Worm (Caenorhabditis elegans) whole organism, L1 larva: ENCODE measurements around the gene sru-4.

Source experiments
- C04F5.9 ChIP-seq: sonication (generic microtip); optimal IDR thresholded peaks from 2 replicates; lab custom pipeline; 2016; ENCODE audit warnings: missing genetic modification characterization, missing compliant biosample characterization
- C34B4.2 ChIP-seq: sonication (generic microtip); optimal IDR thresholded peaks from 2 replicates; lab custom pipeline; 2017; ENCODE audit warnings: mild to moderate bottlenecking, missing genetic modification characterization, missing compliant biosample characterization
- F16B12.6 ChIP-seq: fragments of 150-350 bp; optimal IDR thresholded peaks from 2 replicates; lab custom pipeline; 2014; ENCODE audit warnings: missing biosample characterization, missing genetic modification characterization
- Y116A8C.19 ChIP-seq: sonication (generic microtip); optimal IDR thresholded peaks from 2 replicates; lab custom pipeline; 2016; ENCODE audit warnings: missing compliant biosample characterization, missing genetic modification characterization, borderline replicate concordance
- aha-1 ChIP-seq: fragments of 150-350 bp; optimal IDR thresholded peaks from 2 replicates; lab custom pipeline; 2014; ENCODE audit warnings: missing biosample characterization, missing genetic modification characterization
- ama-1 ChIP-seq: fragments of 150-350 bp; optimal IDR thresholded peaks from 2 replicates; lab custom pipeline; 2014
- blmp-1 ChIP-seq: fragments of 150-350 bp; optimal IDR thresholded peaks from 2 replicates; lab custom pipeline; 2014; ENCODE audit warnings: missing biosample characterization, missing genetic modification characterization
- ceh-63 ChIP-seq: fragments of 200-800 bp; sonication (Bioruptor generic); optimal IDR thresholded peaks from 2 replicates; lab custom pipeline; 2018; ENCODE audit warnings: mild to moderate bottlenecking, missing genetic modification characterization, missing compliant biosample characterization
- ceh-82 ChIP-seq, 3 experiments: fragments of 150-350 bp in 1 of 3; sonication (generic microtip) in 2 of 3; optimal IDR thresholded peaks; 2 replicates each; lab custom pipeline; 2014 to 2017; ENCODE audit warnings: missing biosample characterization in 3 of 3, missing genetic modification characterization in 3 of 3
- dpl-1 ChIP-seq, 3 experiments: fragments of 150-350 bp in 2 of 3; sonication (generic microtip) in 1 of 3; optimal IDR thresholded peaks; 2 replicates each; lab custom pipeline; 2014 to 2017; ENCODE audit warnings: missing biosample characterization in 3 of 3, missing genetic modification characterization in 3 of 3, missing genetic modification reagents in 3 of 3
- efl-3 ChIP-seq: fragments of 200-800 bp; sonication (Bioruptor generic); optimal IDR thresholded peaks from 2 replicates; lab custom pipeline; 2018; ENCODE audit warnings: mild to moderate bottlenecking, missing genetic modification characterization, missing compliant biosample characterization
- egl-27 ChIP-seq, 2 experiments: fragments of 150-350 bp in 1 of 2; sonication (generic microtip); optimal IDR thresholded peaks; 3 replicates each; lab custom pipeline; 2017 to 2018; ENCODE audit warnings: missing biosample characterization in 2 of 2, missing genetic modification characterization in 2 of 2, missing genetic modification reagents in 2 of 2
- elt-2 ChIP-seq: sonication (generic microtip); optimal IDR thresholded peaks from 2 replicates; lab custom pipeline; 2016; ENCODE audit warnings: missing genetic modification characterization, mild to moderate bottlenecking, inconsistent platforms, missing compliant biosample characterization, missing genetic modification reagents
- elt-3 ChIP-seq, 6 experiments: fragments of 150-350 bp in 1 of 6; sonication (generic microtip); optimal IDR thresholded peaks; 2 replicates each; lab custom pipeline; 2017 to 2018; ENCODE audit warnings: missing biosample characterization in 6 of 6, missing genetic modification characterization in 6 of 6, inconsistent platforms in 1 of 6
- ets-5 ChIP-seq: fragments of 200-800 bp; sonication (Bioruptor generic); IDR thresholded peaks from 2 replicates; pipeline ENCODE4 v1.3.6; 2022; ENCODE audit warnings: missing genetic modification characterization, missing compliant biosample characterization
- fkh-10 ChIP-seq: sonication (generic microtip); optimal IDR thresholded peaks from 2 replicates; lab custom pipeline; 2017; ENCODE audit warnings: missing biosample characterization, missing genetic modification reagents, missing genetic modification characterization
- fkh-4 ChIP-seq: sonication (generic microtip); optimal IDR thresholded peaks from 2 replicates; lab custom pipeline; 2016; ENCODE audit warnings: missing compliant biosample characterization, missing genetic modification characterization, borderline replicate concordance
- fkh-8 ChIP-seq: sonication (generic microtip); optimal IDR thresholded peaks from 2 replicates; lab custom pipeline; 2016; ENCODE audit warnings: mild to moderate bottlenecking, missing genetic modification characterization, missing compliant biosample characterization
- fos-1 ChIP-seq: fragments of 150-350 bp; optimal IDR thresholded peaks from 2 replicates; lab custom pipeline; 2014; ENCODE audit warnings: missing biosample characterization, missing genetic modification characterization
- grh-1 ChIP-seq: fragments of 200-800 bp; sonication (Bioruptor generic); IDR thresholded peaks from 2 replicates; pipeline ENCODE4 v1.3.6; 2022; ENCODE audit warnings: missing genetic modification reagents, missing genetic modification characterization, missing compliant biosample characterization
- hlh-17 ChIP-seq: fragments of 200-800 bp; sonication (Bioruptor generic); optimal IDR thresholded peaks from 2 replicates; lab custom pipeline; 2018; ENCODE audit warnings: missing genetic modification characterization, mild to moderate bottlenecking, missing compliant biosample characterization, moderate library complexity, borderline replicate concordance
- hlh-4 ChIP-seq: sonication (generic microtip); optimal IDR thresholded peaks from 2 replicates; lab custom pipeline; 2016; ENCODE audit warnings: mild to moderate bottlenecking, missing genetic modification characterization, missing compliant biosample characterization
- hpl-2 ChIP-seq: fragments of 150-350 bp; optimal IDR thresholded peaks from 2 replicates; lab custom pipeline; 2014; ENCODE audit warnings: missing biosample characterization, missing genetic modification reagents, missing genetic modification characterization
- irx-1 ChIP-seq: sonication (generic microtip); optimal IDR thresholded peaks from 2 replicates; lab custom pipeline; 2016; ENCODE audit warnings: missing genetic modification characterization, missing compliant biosample characterization
- isw-1 ChIP-seq: fragments of 200-800 bp; sonication (Bioruptor generic); IDR thresholded peaks from 2 replicates; pipeline ENCODE4 v1.3.6; 2022; ENCODE audit warnings: missing genetic modification characterization, missing compliant biosample characterization
- lin-13 ChIP-seq: fragments of 150-350 bp; optimal IDR thresholded peaks from 2 replicates; lab custom pipeline; 2014; ENCODE audit warnings: missing biosample characterization, missing genetic modification reagents, missing genetic modification characterization
- lin-14 ChIP-seq: fragments of 200-800 bp; sonication (Bioruptor generic); optimal IDR thresholded peaks from 2 replicates; lab custom pipeline; 2018; ENCODE audit warnings: mild to moderate bottlenecking, missing genetic modification characterization, moderate library complexity, missing compliant biosample characterization
- mdl-1 ChIP-seq, 2 experiments: fragments of 150-350 bp; optimal IDR thresholded peaks; 2 replicates each; lab custom pipeline; 2014 to 2017; ENCODE audit warnings: missing biosample characterization in 2 of 2, missing genetic modification characterization in 2 of 2, inconsistent platforms in 1 of 2
- nhr-11 ChIP-seq: fragments of 150-350 bp; optimal IDR thresholded peaks from 2 replicates; lab custom pipeline; 2014; ENCODE audit warnings: missing biosample characterization, missing genetic modification characterization
- nhr-12 ChIP-seq: sonication (generic microtip); optimal IDR thresholded peaks from 2 replicates; lab custom pipeline; 2017; ENCODE audit warnings: missing biosample characterization, missing genetic modification characterization
- nhr-19 ChIP-seq: fragments of 200-800 bp; sonication (Bioruptor generic); conservative IDR thresholded peaks from 2 replicates; pipeline ENCODE4 v1.3.6; 2022; ENCODE audit warnings: missing genetic modification characterization, missing compliant biosample characterization
- nhr-20 ChIP-seq: sonication (generic microtip); optimal IDR thresholded peaks from 2 replicates; lab custom pipeline; 2016; ENCODE audit warnings: mild to moderate bottlenecking, missing genetic modification characterization, missing compliant biosample characterization
- nhr-28 ChIP-seq: fragments of 150-350 bp; optimal IDR thresholded peaks from 2 replicates; lab custom pipeline; 2014; ENCODE audit warnings: missing biosample characterization, missing genetic modification characterization
- nhr-47 ChIP-seq: sonication (generic microtip); optimal IDR thresholded peaks from 2 replicates; lab custom pipeline; 2016; ENCODE audit warnings: mild to moderate bottlenecking, missing genetic modification characterization, moderate library complexity, missing compliant biosample characterization
- nhr-71 ChIP-seq: sonication (generic microtip); optimal IDR thresholded peaks from 2 replicates; lab custom pipeline; 2016; ENCODE audit warnings: mild to moderate bottlenecking, missing genetic modification characterization, moderate library complexity, missing compliant biosample characterization
- nhr-77 ChIP-seq: fragments of 150-350 bp; optimal IDR thresholded peaks from 2 replicates; lab custom pipeline; 2014; ENCODE audit warnings: missing biosample characterization, missing genetic modification characterization
- nhr-84 ChIP-seq: sonication (generic microtip); optimal IDR thresholded peaks from 2 replicates; lab custom pipeline; 2017; ENCODE audit warnings: missing biosample characterization, missing genetic modification characterization
- nhr-85 ChIP-seq: sonication (generic microtip); peaks from one replicate; lab custom pipeline; 2016; ENCODE audit warnings: missing genetic modification characterization, inconsistent platforms, missing compliant biosample characterization
- pag-3 ChIP-seq: sonication (generic microtip); optimal IDR thresholded peaks from 2 replicates; lab custom pipeline; 2017; ENCODE audit warnings: missing genetic modification characterization, mild to moderate bottlenecking, missing compliant biosample characterization, antibody characterized with exemption, borderline replicate concordance; ENCODE audit not compliant: insufficient read depth
- pax-3 ChIP-seq: fragments of 200-800 bp; sonication (Bioruptor generic); optimal IDR thresholded peaks from 2 replicates; lab custom pipeline; 2018; ENCODE audit warnings: mild to moderate bottlenecking, missing genetic modification characterization, moderate library complexity, missing compliant biosample characterization
- rnt-1 ChIP-seq: sonication (generic microtip); optimal IDR thresholded peaks from 2 replicates; lab custom pipeline; 2016; ENCODE audit warnings: mild to moderate bottlenecking, missing genetic modification characterization, moderate library complexity, missing compliant biosample characterization
- snpc-4 ChIP-seq: fragments of 150-350 bp; optimal IDR thresholded peaks from 2 replicates; lab custom pipeline; 2014; ENCODE audit warnings: missing biosample characterization, missing genetic modification characterization
- sox-4 ChIP-seq: sonication (generic microtip); optimal IDR thresholded peaks from 2 replicates; lab custom pipeline; 2016; ENCODE audit warnings: missing genetic modification characterization, missing compliant biosample characterization
- sptf-1 ChIP-seq: fragments of 150-350 bp; optimal IDR thresholded peaks from 2 replicates; lab custom pipeline; 2014; ENCODE audit warnings: missing biosample characterization, missing genetic modification characterization
- swsn-7 ChIP-seq: sonication (generic microtip); optimal IDR thresholded peaks from 2 replicates; lab custom pipeline; 2016; ENCODE audit warnings: missing genetic modification characterization, missing compliant biosample characterization
- tlp-1 ChIP-seq: fragments of 150-350 bp; optimal IDR thresholded peaks from 2 replicates; lab custom pipeline; 2014; ENCODE audit warnings: missing biosample characterization, missing genetic modification characterization
- unc-130 ChIP-seq: fragments of 150-350 bp; optimal IDR thresholded peaks from 2 replicates; lab custom pipeline; 2017; ENCODE audit warnings: missing biosample characterization, missing genetic modification characterization, inconsistent platforms
- unc-30 ChIP-seq: sonication (generic microtip); optimal IDR thresholded peaks from 2 replicates; lab custom pipeline; 2017; ENCODE audit warnings: missing biosample characterization, missing genetic modification characterization
- unc-62 ChIP-seq: fragments of 150-350 bp; optimal IDR thresholded peaks from 2 replicates; lab custom pipeline; 2014; ENCODE audit warnings: missing biosample characterization, missing genetic modification reagents, missing genetic modification characterization
- unc-98 ChIP-seq: fragments of 200-800 bp; sonication (Bioruptor generic); IDR thresholded peaks from 2 replicates; pipeline ENCODE4 v1.3.6; 2022; ENCODE audit warnings: missing genetic modification characterization, missing compliant biosample characterization
- zag-1 ChIP-seq: fragments of 150-350 bp; optimal IDR thresholded peaks from 2 replicates; lab custom pipeline; 2014; ENCODE audit warnings: missing biosample characterization, missing genetic modification characterization
- zip-4 ChIP-seq: fragments of 200-800 bp; sonication (Bioruptor generic); optimal IDR thresholded peaks from 2 replicates; lab custom pipeline; 2018; ENCODE audit warnings: mild to moderate bottlenecking, missing genetic modification characterization, moderate library complexity, missing compliant biosample characterization
- ztf-11 ChIP-seq, 2 experiments: sonication (generic microtip); optimal IDR thresholded peaks; 2 replicates each; lab custom pipeline; 2016 to 2017; ENCODE audit warnings: missing genetic modification characterization in 2 of 2, missing biosample characterization in 1 of 2, missing compliant biosample characterization in 1 of 2

sru-4 gene

DNA sequence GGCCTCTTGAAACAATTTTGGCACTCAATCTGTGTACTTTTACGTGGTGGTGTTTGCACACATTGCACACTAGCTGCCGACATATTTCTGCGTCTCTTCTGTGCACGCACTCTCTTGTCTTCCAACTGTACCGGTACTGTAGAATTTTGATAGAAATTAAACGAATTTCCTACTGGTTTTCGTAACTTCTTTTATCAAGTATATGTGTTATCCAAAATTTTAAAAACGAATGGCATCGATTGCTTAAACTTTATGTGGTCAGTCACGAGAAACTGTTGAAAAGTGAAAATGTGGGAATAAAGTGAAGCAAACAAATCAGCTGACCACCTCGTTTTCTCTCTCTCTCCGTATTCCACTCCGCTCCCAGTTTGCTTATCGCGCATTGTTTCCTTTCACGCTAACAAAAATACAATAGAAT lies 15.2 kb downstream of the sru-4 start:
- no peak for TF ChIP-seq C34B4.2
- TF ChIP-seq rnt-1 (tag; lab: Kevin White, UChicago), result peak; percentile 33
- peak in 2 of 3 experiments; percentile 33 to 37 for TF ChIP-seq dpl-1 (GFP tag; optimal IDR thresholded peaks at IDR 0.05; lab: Kevin White, UChicago)
- TF ChIP-seq ceh-63 (GFP tag; lab: Kevin White, UChicago), result no peak
- TF ChIP-seq ceh-82 (tag; optimal IDR thresholded peaks at IDR 0.05; lab: Kevin White, UChicago), result no peak
- peak; percentile 82 for TF ChIP-seq F16B12.6 (tag; lab: Kevin White, UChicago)
- TF ChIP-seq tlp-1 (tag; lab: Kevin White, UChicago), result no peak
- peak in 1 of 6 experiments; percentile 51 for TF ChIP-seq elt-3 (tag; optimal IDR thresholded peaks at IDR 0.05; lab: Kevin White, UChicago)
- TF ChIP-seq zag-1 (tag; lab: Kevin White, UChicago), result no peak
- no peak for TF ChIP-seq sox-4
- TF ChIP-seq elt-2 (tag; lab: Kevin White, UChicago), result peak; percentile 77
- TF ChIP-seq ama-1 (lab: Kevin White, UChicago), result peak; percentile 49
- no peak for TF ChIP-seq hpl-2 (GFP tag; lab: Kevin White, UChicago)
- TF ChIP-seq nhr-47 (tag; lab: Kevin White, UChicago), result peak; percentile 40
- TF ChIP-seq grh-1 (GFP tag; lab: Robert Waterston, UW), result peak; percentile 41; the same call in 1 of the 2 replicates
- no peak for TF ChIP-seq unc-98 (GFP tag; lab: Robert Waterston, UW)
- peak; percentile 44 for TF ChIP-seq swsn-7
- peak; percentile 79 for TF ChIP-seq nhr-85 (tag; lab: Kevin White, UChicago)
- TF ChIP-seq ets-5 (GFP tag; lab: Robert Waterston, UW), result no peak
- TF ChIP-seq pax-3, result no peak
- TF ChIP-seq nhr-11, result no peak
- no peak for TF ChIP-seq nhr-28
- no peak for TF ChIP-seq unc-130 (tag; lab: Kevin White, UChicago)
- no peak for TF ChIP-seq efl-3 (GFP tag; lab: Kevin White, UChicago)
- TF ChIP-seq nhr-77 (tag; lab: Kevin White, UChicago), result no peak
- no peak for TF ChIP-seq lin-13 (GFP tag; lab: Kevin White, UChicago)
- TF ChIP-seq nhr-12, result no peak
- no peak for TF ChIP-seq ztf-11 (tag; optimal IDR thresholded peaks at IDR 0.05; lab: Kevin White, UChicago)
- no peak for TF ChIP-seq fos-1 (tag; lab: Kevin White, UChicago)
- peak; percentile 77 for TF ChIP-seq nhr-20 (tag; lab: Kevin White, UChicago)
- TF ChIP-seq fkh-10 (GFP tag; lab: Kevin White, UChicago), result no peak
- no peak for TF ChIP-seq sptf-1 (tag; lab: Kevin White, UChicago)
- no peak for TF ChIP-seq irx-1 (tag; lab: Kevin White, UChicago)
- no peak for TF ChIP-seq zip-4
- no peak for TF ChIP-seq fkh-4 (tag; lab: Kevin White, UChicago)
- TF ChIP-seq lin-14 (GFP tag; lab: Kevin White, UChicago), result peak; percentile 58
- no peak for TF ChIP-seq egl-27 (tag; optimal IDR thresholded peaks at IDR 0.05; lab: Kevin White, UChicago)
- peak; percentile 100 for TF ChIP-seq blmp-1
- no peak for TF ChIP-seq Y116A8C.19
- no peak for TF ChIP-seq nhr-19 (GFP tag; lab: Robert Waterston, UW)
- no peak for TF ChIP-seq pag-3 (tag; lab: Kevin White, UChicago)
- TF ChIP-seq nhr-84 (tag; lab: Kevin White, UChicago), result no peak
- peak; percentile 18; the same call in 1 of the 2 replicates for TF ChIP-seq isw-1
- TF ChIP-seq unc-62 (GFP tag; lab: Kevin White, UChicago), result no peak
- TF ChIP-seq snpc-4, result peak; percentile 89
- no peak for TF ChIP-seq fkh-8 (tag; lab: Kevin White, UChicago)
- TF ChIP-seq hlh-4 (tag; lab: Kevin White, UChicago), result no peak
- TF ChIP-seq nhr-71 (tag; lab: Kevin White, UChicago), result peak; percentile 60
- TF ChIP-seq C04F5.9 (tag; lab: Kevin White, UChicago), result no peak
- TF ChIP-seq aha-1, result no peak
- peak in 1 of 2 experiments; percentile 72 for TF ChIP-seq mdl-1 (tag; optimal IDR thresholded peaks at IDR 0.05; lab: Kevin White, UChicago)
- no peak for TF ChIP-seq hlh-17
- TF ChIP-seq unc-30 (tag; lab: Kevin White, UChicago), result no peak
